Worm (Caenorhabditis elegans) whole organism, L1 larva: ENCODE data around the gene ipp-5.
A peak's percentile ranks its signal among the peaks of the same experiment; 100 is the strongest.

ENCODE experiments used
- C34B4.2 ChIP-seq: sonication (generic microtip); optimal IDR thresholded peaks from 2 replicates; lab custom pipeline; 2017; ENCODE audit warnings: mild to moderate bottlenecking, missing genetic modification characterization, missing compliant biosample characterization
- Y116A8C.19 ChIP-seq: sonication (generic microtip); optimal IDR thresholded peaks from 2 replicates; lab custom pipeline; 2016; ENCODE audit warnings: missing compliant biosample characterization, missing genetic modification characterization, borderline replicate concordance
- aha-1 ChIP-seq: fragments of 150-350 bp; optimal IDR thresholded peaks from 2 replicates; lab custom pipeline; 2014; ENCODE audit warnings: missing biosample characterization, missing genetic modification characterization
- alr-1 ChIP-seq: fragments of 200-800 bp; sonication (Bioruptor generic); optimal IDR thresholded peaks from 2 replicates; lab custom pipeline; 2018; ENCODE audit warnings: borderline replicate concordance, mild to moderate bottlenecking, missing genetic modification characterization, missing compliant biosample characterization
- ama-1 ChIP-seq: fragments of 150-350 bp; optimal IDR thresholded peaks from 2 replicates; lab custom pipeline; 2014
- blmp-1 ChIP-seq: fragments of 150-350 bp; optimal IDR thresholded peaks from 2 replicates; lab custom pipeline; 2014; ENCODE audit warnings: missing biosample characterization, missing genetic modification characterization
- ceh-8 ChIP-seq: fragments of 200-800 bp; sonication (Bioruptor generic); optimal IDR thresholded peaks from 2 replicates; lab custom pipeline; 2018; ENCODE audit warnings: mild to moderate bottlenecking, missing genetic modification characterization, moderate library complexity, missing compliant biosample characterization
- efl-1 ChIP-seq, 4 experiments: fragments of 150-350 bp; optimal IDR thresholded peaks in 3 of 4; peaks in 1 of 4; 1 replicate in 1 of 4; 2 replicates in 3 of 4; lab custom pipeline; 2014; ENCODE audit warnings: missing biosample characterization in 2 of 4, missing genetic modification characterization in 2 of 4, missing genetic modification reagents in 2 of 4
- egl-27 ChIP-seq, 2 experiments: fragments of 150-350 bp in 1 of 2; sonication (generic microtip); optimal IDR thresholded peaks; 3 replicates each; lab custom pipeline; 2017 to 2018; ENCODE audit warnings: missing biosample characterization in 2 of 2, missing genetic modification characterization in 2 of 2, missing genetic modification reagents in 2 of 2
- elt-2 ChIP-seq: sonication (generic microtip); optimal IDR thresholded peaks from 2 replicates; lab custom pipeline; 2016; ENCODE audit warnings: missing genetic modification characterization, mild to moderate bottlenecking, inconsistent platforms, missing compliant biosample characterization, missing genetic modification reagents
- ets-5 ChIP-seq: fragments of 200-800 bp; sonication (Bioruptor generic); IDR thresholded peaks from 2 replicates; pipeline ENCODE4 v1.3.6; 2022; ENCODE audit warnings: missing genetic modification characterization, missing compliant biosample characterization
- fkh-8 ChIP-seq: sonication (generic microtip); optimal IDR thresholded peaks from 2 replicates; lab custom pipeline; 2016; ENCODE audit warnings: mild to moderate bottlenecking, missing genetic modification characterization, missing compliant biosample characterization
- grh-1 ChIP-seq: fragments of 200-800 bp; sonication (Bioruptor generic); IDR thresholded peaks from 2 replicates; pipeline ENCODE4 v1.3.6; 2022; ENCODE audit warnings: missing genetic modification reagents, missing genetic modification characterization, missing compliant biosample characterization
- hlh-17 ChIP-seq: fragments of 200-800 bp; sonication (Bioruptor generic); optimal IDR thresholded peaks from 2 replicates; lab custom pipeline; 2018; ENCODE audit warnings: missing genetic modification characterization, mild to moderate bottlenecking, missing compliant biosample characterization, moderate library complexity, borderline replicate concordance
- irx-1 ChIP-seq: sonication (generic microtip); optimal IDR thresholded peaks from 2 replicates; lab custom pipeline; 2016; ENCODE audit warnings: missing genetic modification characterization, missing compliant biosample characterization
- isw-1 ChIP-seq: fragments of 200-800 bp; sonication (Bioruptor generic); IDR thresholded peaks from 2 replicates; pipeline ENCODE4 v1.3.6; 2022; ENCODE audit warnings: missing genetic modification characterization, missing compliant biosample characterization
- jun-1 ChIP-seq: fragments of 150-350 bp; optimal IDR thresholded peaks from 2 replicates; lab custom pipeline; 2014; ENCODE audit warnings: missing biosample characterization, missing genetic modification reagents, missing genetic modification characterization
- lin-13 ChIP-seq: fragments of 150-350 bp; optimal IDR thresholded peaks from 2 replicates; lab custom pipeline; 2014; ENCODE audit warnings: missing biosample characterization, missing genetic modification reagents, missing genetic modification characterization
- lin-14 ChIP-seq: fragments of 200-800 bp; sonication (Bioruptor generic); optimal IDR thresholded peaks from 2 replicates; lab custom pipeline; 2018; ENCODE audit warnings: mild to moderate bottlenecking, missing genetic modification characterization, moderate library complexity, missing compliant biosample characterization
- lin-39 ChIP-seq: fragments of 150-350 bp; optimal IDR thresholded peaks from 2 replicates; lab custom pipeline; 2014; ENCODE audit warnings: missing biosample characterization, missing genetic modification reagents, missing genetic modification characterization
- lir-3 ChIP-seq: sonication (generic microtip); optimal IDR thresholded peaks from 2 replicates; lab custom pipeline; 2016; ENCODE audit warnings: mild to moderate bottlenecking, missing genetic modification characterization, moderate library complexity, missing compliant biosample characterization; ENCODE audit not compliant: poor library complexity
- nhr-12 ChIP-seq: sonication (generic microtip); optimal IDR thresholded peaks from 2 replicates; lab custom pipeline; 2017; ENCODE audit warnings: missing biosample characterization, missing genetic modification characterization
- nhr-20 ChIP-seq: sonication (generic microtip); optimal IDR thresholded peaks from 2 replicates; lab custom pipeline; 2016; ENCODE audit warnings: mild to moderate bottlenecking, missing genetic modification characterization, missing compliant biosample characterization
- nhr-237 ChIP-seq: fragments of 150-350 bp; optimal IDR thresholded peaks from 2 replicates; lab custom pipeline; 2014; ENCODE audit warnings: missing biosample characterization, missing genetic modification characterization
- nhr-47 ChIP-seq: sonication (generic microtip); optimal IDR thresholded peaks from 2 replicates; lab custom pipeline; 2016; ENCODE audit warnings: mild to moderate bottlenecking, missing genetic modification characterization, moderate library complexity, missing compliant biosample characterization
- nhr-71 ChIP-seq: sonication (generic microtip); optimal IDR thresholded peaks from 2 replicates; lab custom pipeline; 2016; ENCODE audit warnings: mild to moderate bottlenecking, missing genetic modification characterization, moderate library complexity, missing compliant biosample characterization
- nhr-76 ChIP-seq: sonication (generic microtip); optimal IDR thresholded peaks from 2 replicates; lab custom pipeline; 2017; ENCODE audit warnings: missing biosample characterization, missing genetic modification characterization
- nhr-85 ChIP-seq: sonication (generic microtip); peaks from one replicate; lab custom pipeline; 2016; ENCODE audit warnings: missing genetic modification characterization, inconsistent platforms, missing compliant biosample characterization
- nhr-90 ChIP-seq: sonication (generic microtip); optimal IDR thresholded peaks from 2 replicates; lab custom pipeline; 2016; ENCODE audit warnings: mild to moderate bottlenecking, missing genetic modification characterization, missing compliant biosample characterization; ENCODE audit not compliant: poor library complexity
- pqm-1 ChIP-seq: sonication (generic microtip); optimal IDR thresholded peaks from 3 replicates; lab custom pipeline; 2017; ENCODE audit warnings: missing biosample characterization, missing genetic modification characterization
- rnt-1 ChIP-seq: sonication (generic microtip); optimal IDR thresholded peaks from 2 replicates; lab custom pipeline; 2016; ENCODE audit warnings: mild to moderate bottlenecking, missing genetic modification characterization, moderate library complexity, missing compliant biosample characterization
- skn-1 ChIP-seq: fragments of 150-350 bp; optimal IDR thresholded peaks from 2 replicates; lab custom pipeline; 2014; ENCODE audit warnings: missing biosample characterization, missing genetic modification characterization
- snu-23 ChIP-seq: sonication (generic microtip); optimal IDR thresholded peaks from 2 replicates; lab custom pipeline; 2016; ENCODE audit warnings: missing genetic modification characterization, missing compliant biosample characterization
- sox-4 ChIP-seq: sonication (generic microtip); optimal IDR thresholded peaks from 2 replicates; lab custom pipeline; 2016; ENCODE audit warnings: missing genetic modification characterization, missing compliant biosample characterization
- sptf-1 ChIP-seq: fragments of 150-350 bp; optimal IDR thresholded peaks from 2 replicates; lab custom pipeline; 2014; ENCODE audit warnings: missing biosample characterization, missing genetic modification characterization
- sup-37 ChIP-seq: fragments of 200-800 bp; sonication (Bioruptor generic); optimal IDR thresholded peaks from 2 replicates; lab custom pipeline; 2018; ENCODE audit warnings: mild to moderate bottlenecking, missing genetic modification characterization, missing compliant biosample characterization
- swsn-7 ChIP-seq: sonication (generic microtip); optimal IDR thresholded peaks from 2 replicates; lab custom pipeline; 2016; ENCODE audit warnings: missing genetic modification characterization, missing compliant biosample characterization
- tbx-2 ChIP-seq: sonication (generic microtip); optimal IDR thresholded peaks from 2 replicates; lab custom pipeline; 2016; ENCODE audit warnings: missing genetic modification characterization, missing compliant biosample characterization
- tlp-1 ChIP-seq: fragments of 150-350 bp; optimal IDR thresholded peaks from 2 replicates; lab custom pipeline; 2014; ENCODE audit warnings: missing biosample characterization, missing genetic modification characterization
- unc-130 ChIP-seq: fragments of 150-350 bp; optimal IDR thresholded peaks from 2 replicates; lab custom pipeline; 2017; ENCODE audit warnings: missing biosample characterization, missing genetic modification characterization, inconsistent platforms
- unc-30 ChIP-seq: sonication (generic microtip); optimal IDR thresholded peaks from 2 replicates; lab custom pipeline; 2017; ENCODE audit warnings: missing biosample characterization, missing genetic modification characterization
- unc-86 ChIP-seq: sonication (generic microtip); optimal IDR thresholded peaks from 2 replicates; lab custom pipeline; 2016; ENCODE audit warnings: missing genetic modification characterization, missing compliant biosample characterization
- unc-98 ChIP-seq: fragments of 200-800 bp; sonication (Bioruptor generic); IDR thresholded peaks from 2 replicates; pipeline ENCODE4 v1.3.6; 2022; ENCODE audit warnings: missing genetic modification characterization, missing compliant biosample characterization
- vab-15 ChIP-seq: sonication (generic microtip); optimal IDR thresholded peaks from 2 replicates; lab custom pipeline; 2017; ENCODE audit warnings: missing genotype, mild to moderate bottlenecking, missing genetic modification characterization, missing compliant biosample characterization
- xbp-1 ChIP-seq: sonication (generic microtip); optimal IDR thresholded peaks from 2 replicates; lab custom pipeline; 2016; ENCODE audit warnings: missing genetic modification characterization, missing compliant biosample characterization
- zag-1 ChIP-seq: fragments of 150-350 bp; optimal IDR thresholded peaks from 2 replicates; lab custom pipeline; 2014; ENCODE audit warnings: missing biosample characterization, missing genetic modification characterization

ipp-5 gene

ce11 chrX:6041995-6042481, 10.8 kb downstream of the ipp-5 start (continued):
- TF ChIP-seq nhr-12 (no peak), alr-1 (tag; lab: Kevin White, UChicago) (no peak), sup-37 (no peak), jun-1 (tag; lab: Kevin White, UChicago) (peak; percentile 76), aha-1 (no peak), ets-5 (no peak), ama-1 (no peak), fkh-8 (tag; lab: Kevin White, UChicago) (no peak), egl-27 (tag; optimal IDR thresholded peaks at IDR 0.05; lab: Kevin White, UChicago) (peak; percentile 9 to 16), rnt-1 (tag; lab: Kevin White, UChicago) (peak; percentile 75), hlh-17 (GFP tag; lab: Kevin White, UChicago) (no peak), irx-1 (tag; lab: Kevin White, UChicago) (peak; percentile 25)

ce11 chrX:6043283-6043682, 12.0 kb downstream of the ipp-5 start:
- TF ChIP-seq sup-37, result no peak
- no peak for TF ChIP-seq unc-86
- no peak for TF ChIP-seq isw-1
- TF ChIP-seq unc-30 (tag; lab: Kevin White, UChicago), result no peak
- TF ChIP-seq tlp-1, result no peak
- TF ChIP-seq nhr-76 (tag; lab: Kevin White, UChicago), result no peak
- TF ChIP-seq grh-1 (GFP tag; lab: Robert Waterston, UW), result no peak
- no peak for TF ChIP-seq egl-27 (tag; optimal IDR thresholded peaks at IDR 0.05; lab: Kevin White, UChicago)
- no peak for TF ChIP-seq jun-1 (tag; lab: Kevin White, UChicago)
- TF ChIP-seq sox-4 (tag; lab: Kevin White, UChicago), result no peak
- TF ChIP-seq blmp-1 (tag; lab: Kevin White, UChicago), result no peak

ce11 chrX:6048508-6048907, 17.2 kb downstream of the ipp-5 start, which contains the start of gene pak-1:
pak-1 (minus strand) TSS chrX:6048608.
- TF ChIP-seq pqm-1 (tag; lab: Kevin White, UChicago), result no peak
- no peak for TF ChIP-seq nhr-76 (tag; lab: Kevin White, UChicago)
- no peak for TF ChIP-seq snu-23 (GFP tag; lab: Kevin White, UChicago)
- TF ChIP-seq nhr-90 (tag; lab: Kevin White, UChicago), result no peak
- no peak for TF ChIP-seq ceh-8 (GFP tag; lab: Kevin White, UChicago)
- no peak for TF ChIP-seq swsn-7 (tag; lab: Kevin White, UChicago)
- TF ChIP-seq skn-1 (tag; lab: Kevin White, UChicago), result no peak
- no peak for TF ChIP-seq unc-98 (GFP tag; lab: Robert Waterston, UW)
- TF ChIP-seq zag-1 (tag; lab: Kevin White, UChicago), result no peak
- no peak for TF ChIP-seq grh-1 (GFP tag; lab: Robert Waterston, UW)
- TF ChIP-seq vab-15 (tag; lab: Kevin White, UChicago), result no peak
- no peak for TF ChIP-seq C34B4.2
- TF ChIP-seq lin-39 (tag; lab: Kevin White, UChicago), result no peak
- TF ChIP-seq ets-5, result no peak
- no peak for TF ChIP-seq lin-13
- TF ChIP-seq nhr-85 (tag; lab: Kevin White, UChicago), result no peak
- no peak for TF ChIP-seq sptf-1
- no peak for TF ChIP-seq nhr-47 (tag; lab: Kevin White, UChicago)

- TF ChIP-seq unc-130 (tag; lab: Kevin White, UChicago), result peak; percentile 72
- peak; percentile 16 for TF ChIP-seq snu-23 (GFP tag; lab: Kevin White, UChicago)
- TF ChIP-seq xbp-1 (tag; lab: Kevin White, UChicago), result peak; percentile 6
- peak; percentile 46 for TF ChIP-seq blmp-1 (tag; lab: Kevin White, UChicago)
- peak; percentile 22 for TF ChIP-seq elt-2 (tag; lab: Kevin White, UChicago)
- TF ChIP-seq nhr-85 (tag; lab: Kevin White, UChicago), result no peak
- no peak for TF ChIP-seq hlh-17 (GFP tag; lab: Kevin White, UChicago)
- peak; percentile 28 for TF ChIP-seq nhr-71
- no peak for TF ChIP-seq nhr-12
- TF ChIP-seq nhr-237 (tag; lab: Kevin White, UChicago), result no peak
- TF ChIP-seq lir-3 (tag; lab: Kevin White, UChicago), result no peak
- TF ChIP-seq tbx-2 (tag; lab: Kevin White, UChicago), result peak; percentile 5
- TF ChIP-seq grh-1 (GFP tag; lab: Robert Waterston, UW), result no peak
- TF ChIP-seq rnt-1 (tag; lab: Kevin White, UChicago), result peak; percentile 9
- no peak for TF ChIP-seq alr-1 (tag; lab: Kevin White, UChicago)
- no peak for TF ChIP-seq efl-1 (optimal IDR thresholded peaks at IDR 0.05; lab: Kevin White, UChicago)
- TF ChIP-seq efl-1 (GFP tag; optimal IDR thresholded peaks at IDR 0.05 in 1 of 2; lab: Kevin White, UChicago), result no peak
- TF ChIP-seq unc-98 (GFP tag; lab: Robert Waterston, UW), result no peak
- TF ChIP-seq Y116A8C.19 (tag; lab: Kevin White, UChicago), result no peak
- peak; percentile 75 for TF ChIP-seq lin-14
- peak; percentile 25 for TF ChIP-seq nhr-90 (tag; lab: Kevin White, UChicago)
- peak; percentile 40 for TF ChIP-seq nhr-20 (tag; lab: Kevin White, UChicago)
Measured at ce11 chrX:6050078-6050477, 18.8 kb downstream of the ipp-5 start.
